Worm (Caenorhabditis elegans) whole organism, young adult: Measurements from ENCODE around the gene spds-1.

Experiments used
- C06A6.2 ChIP-seq: fragments of 200-800 bp; sonication (Bioruptor generic); conservative IDR thresholded peaks from 2 replicates; pipeline ENCODE4 v1.3.6; 2022; ENCODE audit warnings: missing genetic modification characterization, missing compliant biosample characterization
- D2030.7 ChIP-seq: fragments of 200-800 bp; sonication (Bioruptor generic); IDR thresholded peaks from 2 replicates; pipeline ENCODE4 v1.3.6; 2022; ENCODE audit warnings: missing genetic modification reagents, missing genetic modification characterization, missing compliant biosample characterization
- F10E7.11 ChIP-seq: sonication (generic microtip); optimal IDR thresholded peaks from 2 replicates; lab custom pipeline; 2017; ENCODE audit warnings: mild to moderate bottlenecking, missing genetic modification characterization, moderate library complexity, missing compliant biosample characterization
- F22D6.2 ChIP-seq: sonication (generic microtip); optimal IDR thresholded peaks from 2 replicates; lab custom pipeline; 2016; ENCODE audit warnings: mild to moderate bottlenecking, missing genetic modification characterization, missing compliant biosample characterization
- F33H1.4 ChIP-seq: fragments of 200-800 bp; sonication (Bioruptor generic); IDR thresholded peaks from 2 replicates; pipeline ENCODE4 v1.3.6; 2022; ENCODE audit warnings: missing genetic modification reagents, missing genetic modification characterization, missing compliant biosample characterization
- F49E8.2 ChIP-seq: sonication (generic microtip); optimal IDR thresholded peaks from 3 replicates; lab custom pipeline; 2017; ENCODE audit warnings: missing genetic modification characterization, mild to moderate bottlenecking, missing compliant biosample characterization, antibody characterized with exemption, moderate library complexity; ENCODE audit not compliant: insufficient read depth
- F55B11.4 ChIP-seq: sonication (generic microtip); optimal IDR thresholded peaks from 2 replicates; lab custom pipeline; 2016; ENCODE audit warnings: missing compliant biosample characterization, missing genetic modification characterization, borderline replicate concordance; ENCODE audit not compliant: insufficient read depth
- F57C9.4 ChIP-seq: sonication (generic microtip); optimal IDR thresholded peaks from 2 replicates; lab custom pipeline; 2017; ENCODE audit warnings: mild to moderate bottlenecking, missing genetic modification characterization, missing compliant biosample characterization
- K11D2.4 ChIP-seq: fragments of 200-800 bp; sonication (Bioruptor generic); IDR thresholded peaks from 2 replicates; pipeline ENCODE4 v1.3.6; 2022; ENCODE audit warnings: missing genetic modification reagents, missing genetic modification characterization, missing compliant biosample characterization
- Y79H2A.3 ChIP-seq: fragments of 200-800 bp; sonication (Bioruptor generic); conservative IDR thresholded peaks from 2 replicates; pipeline ENCODE4 v1.3.6; 2022; ENCODE audit warnings: missing genetic modification reagents, missing genetic modification characterization, missing compliant biosample characterization
- ama-1 ChIP-seq, 3 experiments: fragments of 150-350 bp in 1 of 3; sonication (generic microtip) in 2 of 3; optimal IDR thresholded peaks; 2 replicates each; lab custom pipeline; 2014 to 2018; ENCODE audit warnings: missing biosample characterization in 2 of 3, missing genetic modification characterization in 2 of 3, missing genetic modification reagents in 2 of 3
- aptf-3 ChIP-seq: fragments of 200-800 bp; sonication (Bioruptor generic); IDR thresholded peaks from 2 replicates; pipeline ENCODE4 v1.3.6; 2022; ENCODE audit warnings: missing genetic modification characterization, missing compliant biosample characterization
- atf-7 ChIP-seq: sonication (generic microtip); optimal IDR thresholded peaks from 2 replicates; lab custom pipeline; 2017; ENCODE audit warnings: mild to moderate bottlenecking, missing genetic modification characterization, missing compliant biosample characterization
- athp-1 ChIP-seq: sonication (generic microtip); optimal IDR thresholded peaks from 2 replicates; lab custom pipeline; 2017; ENCODE audit warnings: mild to moderate bottlenecking, missing genetic modification characterization, missing compliant biosample characterization
- attf-5 ChIP-seq: fragments of 200-800 bp; sonication (Bioruptor generic); optimal IDR thresholded peaks from 2 replicates; lab custom pipeline; 2018; ENCODE audit warnings: mild to moderate bottlenecking, missing genetic modification characterization, missing compliant biosample characterization
- ceh-91 ChIP-seq: fragments of 200-800 bp; sonication (Bioruptor generic); IDR thresholded peaks from 2 replicates; pipeline ENCODE4 v1.3.6; 2022; ENCODE audit warnings: missing genetic modification reagents, missing genetic modification characterization, missing compliant biosample characterization
- dox-1 ChIP-seq: fragments of 200-800 bp; sonication (Bioruptor generic); IDR thresholded peaks from 2 replicates; pipeline ENCODE4 v1.3.6; 2022; ENCODE audit warnings: missing genetic modification reagents, missing genetic modification characterization, missing compliant biosample characterization
- dpff-1 ChIP-seq: sonication (generic microtip); optimal IDR thresholded peaks from 2 replicates; lab custom pipeline; 2017; ENCODE audit warnings: mild to moderate bottlenecking, missing genetic modification characterization, missing compliant biosample characterization
- efl-1 ChIP-seq: fragments of 150-350 bp; optimal IDR thresholded peaks from 2 replicates; lab custom pipeline; 2014; ENCODE audit warnings: missing biosample characterization, missing genetic modification reagents, missing genetic modification characterization
- ekl-4 ChIP-seq: fragments of 200-800 bp; sonication (Bioruptor generic); IDR thresholded peaks from 2 replicates; pipeline ENCODE4 v1.3.6; 2022; ENCODE audit warnings: missing genetic modification reagents, missing genetic modification characterization, missing compliant biosample characterization
- fkh-3 ChIP-seq: sonication (generic microtip); optimal IDR thresholded peaks from 2 replicates; lab custom pipeline; 2016; ENCODE audit warnings: mild to moderate bottlenecking, missing genetic modification characterization, missing compliant biosample characterization
- him-1 ChIP-seq: sonication (generic microtip); optimal IDR thresholded peaks from 2 replicates; lab custom pipeline; 2016; ENCODE audit warnings: missing genotype, missing genetic modification reagents, missing genetic modification characterization, missing compliant biosample characterization
- hmg-1.2 ChIP-seq: fragments of 200-800 bp; sonication (Bioruptor generic); IDR thresholded peaks from 2 replicates; pipeline ENCODE4 v1.3.6; 2022; ENCODE audit warnings: missing genetic modification reagents, missing genetic modification characterization, missing compliant biosample characterization
- lin-35 ChIP-seq, 3 experiments: fragments of 150-350 bp in 2 of 3; sonication (generic microtip) in 1 of 3; optimal IDR thresholded peaks; 2 replicates each; lab custom pipeline; 2014 to 2018; ENCODE audit warnings: missing biosample characterization in 3 of 3, missing genetic modification characterization in 3 of 3, missing genetic modification reagents in 3 of 3
- lin-54 ChIP-seq: fragments of 200-800 bp; sonication (Bioruptor generic); optimal IDR thresholded peaks from 2 replicates; lab custom pipeline; 2018; ENCODE audit warnings: mild to moderate bottlenecking, missing genetic modification characterization, missing compliant biosample characterization
- lsl-1 ChIP-seq: fragments of 200-800 bp; sonication (Bioruptor generic); optimal IDR thresholded peaks from 2 replicates; lab custom pipeline; 2018; ENCODE audit warnings: mild to moderate bottlenecking, missing genetic modification characterization, moderate library complexity, missing compliant biosample characterization
- madf-3 ChIP-seq: fragments of 200-800 bp; sonication (Bioruptor generic); IDR thresholded peaks from 2 replicates; pipeline ENCODE4 v1.3.6; 2022; ENCODE audit warnings: missing genetic modification reagents, missing genetic modification characterization, missing compliant biosample characterization
- madf-6 ChIP-seq: fragments of 200-800 bp; sonication (Bioruptor generic); IDR thresholded peaks from 2 replicates; pipeline ENCODE4 v1.3.6; 2022; ENCODE audit warnings: missing genetic modification reagents, missing genetic modification characterization, missing compliant biosample characterization
- madf-8 ChIP-seq: fragments of 200-800 bp; sonication (Bioruptor generic); conservative IDR thresholded peaks from 2 replicates; pipeline ENCODE4 v1.3.6; 2022; ENCODE audit warnings: missing genetic modification reagents, missing genetic modification characterization, missing compliant biosample characterization
- mcd-1 ChIP-seq: fragments of 200-800 bp; sonication (Bioruptor generic); IDR thresholded peaks from 2 replicates; pipeline ENCODE4 v1.3.6; 2022; ENCODE audit warnings: missing genetic modification reagents, missing genetic modification characterization, missing compliant biosample characterization
- nhr-179 ChIP-seq: sonication (generic microtip); optimal IDR thresholded peaks from 2 replicates; lab custom pipeline; 2016; ENCODE audit warnings: mild to moderate bottlenecking, missing genetic modification characterization, missing compliant biosample characterization
- pbrm-1 ChIP-seq: fragments of 200-800 bp; sonication (Bioruptor generic); IDR thresholded peaks from 2 replicates; pipeline ENCODE4 v1.3.6; 2022; ENCODE audit warnings: missing genetic modification reagents, missing genetic modification characterization, missing compliant biosample characterization
- rcor-1 ChIP-seq: fragments of 200-800 bp; sonication (Bioruptor generic); IDR thresholded peaks from 2 replicates; pipeline ENCODE4 v1.3.6; 2022; ENCODE audit warnings: missing genetic modification reagents, missing genetic modification characterization, missing compliant biosample characterization
- snpc-3.4 ChIP-seq: sonication (generic microtip); optimal IDR thresholded peaks from 2 replicates; lab custom pipeline; 2017; ENCODE audit warnings: missing genetic modification characterization, mild to moderate bottlenecking, missing compliant biosample characterization, antibody characterized with exemption, moderate library complexity, missing genotype, missing genetic modification reagents
- snpc-4 ChIP-seq, 5 experiments: fragments of 150-350 bp in 1 of 5; sonication (generic microtip) in 4 of 5; optimal IDR thresholded peaks; 2 replicates each; lab custom pipeline; 2014 to 2018; ENCODE audit warnings: missing genetic modification characterization in 5 of 5, missing biosample characterization in 3 of 5, antibody characterized with exemption in 2 of 5, mild to moderate bottlenecking in 2 of 5, missing compliant biosample characterization in 2 of 5, missing genotype in 2 of 5, moderate library complexity in 2 of 5, missing genetic modification reagents in 1 of 5
- sptf-2 ChIP-seq: fragments of 200-800 bp; sonication (Bioruptor generic); optimal IDR thresholded peaks from 2 replicates; lab custom pipeline; 2018; ENCODE audit warnings: mild to moderate bottlenecking, missing genetic modification characterization, missing compliant biosample characterization
- tbp1 ChIP-seq: fragments of 200-800 bp; sonication (Bioruptor generic); optimal IDR thresholded peaks from 2 replicates; lab custom pipeline; 2018; ENCODE audit warnings: mild to moderate bottlenecking, missing genetic modification characterization, missing compliant biosample characterization
- unc-130 ChIP-seq: sonication (generic microtip); optimal IDR thresholded peaks from 2 replicates; lab custom pipeline; 2016; ENCODE audit warnings: missing genetic modification reagents, missing genetic modification characterization, missing compliant biosample characterization
- xnd-1 ChIP-seq: sonication (generic microtip); optimal IDR thresholded peaks from 2 replicates; lab custom pipeline; 2016; ENCODE audit warnings: missing genotype, missing genetic modification reagents, missing genetic modification characterization, missing compliant biosample characterization
- zfh-2 ChIP-seq: fragments of 200-800 bp; sonication (Bioruptor generic); conservative IDR thresholded peaks from 2 replicates; pipeline ENCODE4 v1.3.6; 2022; ENCODE audit warnings: missing genetic modification reagents, missing genetic modification characterization, missing compliant biosample characterization
- ztf-28 ChIP-seq: fragments of 200-800 bp; sonication (Bioruptor generic); IDR thresholded peaks from 2 replicates; pipeline ENCODE4 v1.3.6; 2022; ENCODE audit warnings: missing genetic modification reagents, missing genetic modification characterization, missing compliant biosample characterization
- ztf-3 ChIP-seq: fragments of 200-800 bp; sonication (Bioruptor generic); optimal IDR thresholded peaks from 2 replicates; lab custom pipeline; 2018; ENCODE audit warnings: mild to moderate bottlenecking, missing genetic modification characterization, missing compliant biosample characterization

The spds-1 gene

ce11 chrII:12805765-12806384 is 824 bp upstream of the spds-1 start (continued):
- TF ChIP-seq Y79H2A.3 (GFP tag; lab: Robert Waterston, UW) (no peak), lin-54 (peak; percentile 14), D2030.7 (no peak), hmg-1.2 (GFP tag; lab: Robert Waterston, UW) (peak; percentile 85), madf-6 (GFP tag; lab: Robert Waterston, UW) (no peak), rcor-1 (GFP tag; lab: Robert Waterston, UW) (peak; percentile 16; the same call in 1 of the 2 replicates), efl-1 (GFP tag; lab: Kevin White, UChicago) (no peak), zfh-2 (GFP tag; lab: Robert Waterston, UW) (peak; percentile 92), ama-1 (optimal IDR thresholded peaks at IDR 0.05; lab: Kevin White, UChicago) (no peak), ama-1 (GFP tag; optimal IDR thresholded peaks at IDR 0.05; lab: Kevin White, UChicago) (no peak), snpc-3.4 (tag; lab: Kevin White, UChicago) (no peak), atf-7 (tag; lab: Kevin White, UChicago) (peak; percentile 17)
- TF ChIP-seq, all 124 proteins: peak for 14

- TF ChIP-seq lin-35 (GFP tag; optimal IDR thresholded peaks at IDR 0.05; lab: Kevin White, UChicago) (no peak), dpff-1 (no peak), madf-6 (GFP tag; lab: Robert Waterston, UW) (peak; percentile 90), lsl-1 (GFP tag; lab: Kevin White, UChicago) (peak; percentile 99), C06A6.2 (GFP tag; lab: Robert Waterston, UW) (no peak), fkh-3 (tag; lab: Kevin White, UChicago) (no peak), ztf-28 (GFP tag; lab: Robert Waterston, UW) (no peak), F22D6.2 (tag; lab: Kevin White, UChicago) (no peak), ekl-4 (GFP tag; lab: Robert Waterston, UW) (0 out of 2 replicates have a peak, but pooled peaks have one; percentile 36), aptf-3 (no peak), ceh-91 (GFP tag; lab: Robert Waterston, UW) (peak; percentile 63; the same call in 1 of the 2 replicates), athp-1 (tag; lab: Kevin White, UChicago) (no peak), K11D2.4 (no peak), F33H1.4 (GFP tag; lab: Robert Waterston, UW) (peak; percentile 93), xnd-1 (tag; lab: Kevin White, UChicago) (peak; percentile 92), unc-130 (GFP tag; lab: Kevin White, UChicago) (peak; percentile 14), mcd-1 (GFP tag; lab: Robert Waterston, UW) (0 out of 2 replicates have a peak, but pooled peaks have one; percentile 17), lin-54 (peak; percentile 27), snpc-4 (GFP tag; optimal IDR thresholded peaks at IDR 0.05; lab: Kevin White, UChicago) (no peak), snpc-4 (tag; optimal IDR thresholded peaks at IDR 0.05; lab: Kevin White, UChicago) (peak in 1 of 4 experiments; percentile 15), madf-8 (GFP tag; lab: Robert Waterston, UW) (peak; percentile 79), sptf-2 (GFP tag; lab: Kevin White, UChicago) (no peak), F49E8.2 (tag; lab: Kevin White, UChicago) (peak; percentile 20), D2030.7 (peak; percentile 22; the same call in 1 of the 2 replicates), him-1 (tag; lab: Kevin White, UChicago) (peak; percentile 13), attf-5 (GFP tag; lab: Kevin White, UChicago) (no peak), snpc-3.4 (tag; lab: Kevin White, UChicago) (peak; percentile 40), F57C9.4 (tag; lab: Kevin White, UChicago) (no peak), efl-1 (GFP tag; lab: Kevin White, UChicago) (peak; percentile 30), pbrm-1 (GFP tag; lab: Robert Waterston, UW) (0 out of 2 replicates have a peak, but pooled peaks have one; percentile 15), nhr-179 (tag; lab: Kevin White, UChicago) (no peak), F10E7.11 (tag; lab: Kevin White, UChicago) (no peak), madf-3 (no peak), F55B11.4 (tag; lab: Kevin White, UChicago) (no peak), dox-1 (GFP tag; lab: Robert Waterston, UW) (no peak), tbp1 (GFP tag; lab: Kevin White, UChicago) (peak; percentile 17), hmg-1.2 (GFP tag; lab: Robert Waterston, UW) (0 out of 2 replicates have a peak, but pooled peaks have one; percentile 7), ztf-3 (no peak)
Observed at ce11 chrII:12808746-12809145, 2.0 kb downstream of the spds-1 start.
